Worm (Caenorhabditis elegans) whole organism, early embryonic: ENCODE data around the gene C53C11.2.

Experiments used
- aly-1 ChIP-seq: sonication (generic microtip); optimal IDR thresholded peaks from 2 replicates; lab custom pipeline; 2016; ENCODE audit warnings: missing genetic modification characterization, missing compliant biosample characterization
- ama-1 ChIP-seq: fragments of 150-350 bp; optimal IDR thresholded peaks from 2 replicates; lab custom pipeline; 2014
- ceh-13 ChIP-seq: fragments of 200-800 bp; sonication (Bioruptor generic); optimal IDR thresholded peaks from 2 replicates; lab custom pipeline; 2018; ENCODE audit warnings: mild to moderate bottlenecking, missing genetic modification characterization, missing compliant biosample characterization
- ceh-36 ChIP-seq: sonication (generic microtip); optimal IDR thresholded peaks from 2 replicates; lab custom pipeline; 2016; ENCODE audit warnings: missing genetic modification characterization, inconsistent platforms, missing compliant biosample characterization
- flt-1 ChIP-seq: fragments of 200-800 bp; sonication (Bioruptor generic); IDR thresholded peaks from 2 replicates; pipeline ENCODE4 v1.3.6; 2022; ENCODE audit warnings: missing genetic modification characterization, missing compliant biosample characterization
- hmbx-1 ChIP-seq: sonication (generic microtip); optimal IDR thresholded peaks from 2 replicates; lab custom pipeline; 2016; ENCODE audit warnings: mild to moderate bottlenecking, missing genetic modification characterization, missing compliant biosample characterization
- hnd-1 ChIP-seq: sonication (generic microtip); optimal IDR thresholded peaks from 2 replicates; lab custom pipeline; 2016; ENCODE audit warnings: missing genetic modification characterization, missing compliant biosample characterization
- pes-1 ChIP-seq: fragments of 200-800 bp; sonication (Bioruptor generic); IDR thresholded peaks from 2 replicates; pipeline ENCODE4 v1.3.6; 2022; ENCODE audit warnings: missing genetic modification reagents, missing genetic modification characterization, missing compliant biosample characterization
- scrt-1 ChIP-seq: fragments of 200-800 bp; sonication (Bioruptor generic); IDR thresholded peaks from 2 replicates; pipeline ENCODE4 v1.3.6; 2022; ENCODE audit warnings: missing genetic modification characterization, missing compliant biosample characterization
- sea-1 ChIP-seq: fragments of 200-800 bp; sonication (Bioruptor generic); conservative IDR thresholded peaks from 2 replicates; pipeline ENCODE4 v1.3.6; 2022; ENCODE audit warnings: missing genetic modification characterization, missing compliant biosample characterization
- tbx-37 ChIP-seq: fragments of 200-800 bp; sonication (Bioruptor generic); conservative IDR thresholded peaks from 2 replicates; pipeline ENCODE4 v1.3.6; 2022; ENCODE audit warnings: missing genetic modification reagents, missing genetic modification characterization, missing compliant biosample characterization
- tra-4 ChIP-seq: sonication (generic microtip); optimal IDR thresholded peaks from 2 replicates; lab custom pipeline; 2017; ENCODE audit warnings: missing genetic modification characterization, missing compliant biosample characterization

DNA sequence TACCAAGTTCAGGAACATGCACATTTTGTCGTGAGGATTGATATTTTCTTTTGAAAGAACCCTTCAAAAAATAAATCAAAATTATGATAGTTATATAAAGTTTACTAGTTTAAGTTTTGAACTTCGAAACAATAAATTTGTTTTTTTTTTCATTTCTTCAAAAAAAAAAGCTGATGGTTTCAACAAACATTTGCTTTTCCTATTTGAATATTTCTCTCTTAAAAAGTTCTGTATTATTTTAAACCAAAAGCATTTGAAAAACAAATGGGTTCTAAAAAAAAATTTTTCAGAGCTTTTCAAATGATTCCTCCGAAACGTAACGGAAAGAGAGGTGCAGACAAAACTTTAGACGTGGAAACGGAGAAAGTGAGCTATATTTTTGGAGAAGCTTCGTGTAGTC is 4.0 kb downstream of the C53C11.2 start, which contains the start of gene C53C11.1:
- TF ChIP-seq ama-1 (lab: Kevin White, UChicago) (no peak), tra-4 (tag; lab: Kevin White, UChicago) (no peak), hmbx-1 (tag; lab: Kevin White, UChicago) (no peak), ceh-36 (tag; lab: Kevin White, UChicago) (no peak), tbx-37 (GFP tag; lab: Robert Waterston, UW) (no peak), hnd-1 (tag; lab: Kevin White, UChicago) (no peak), scrt-1 (no peak), flt-1 (no peak), pes-1 (no peak), sea-1 (GFP tag; lab: Robert Waterston, UW) (no peak), ceh-13 (no peak), aly-1 (tag; lab: Kevin White, UChicago) (no peak)
